Fruit fly (Drosophila melanogaster) whole organism, adult: ENCODE measurements around the gene Or94a.

ENCODE experiments used
- CG11617 ChIP-seq: fragments of 200-800 bp; sonication (Bioruptor generic); optimal IDR thresholded peaks from 2 replicates; lab custom pipeline; 2017; ENCODE audit warnings: mild to moderate bottlenecking, missing biosample characterization, missing genetic modification reagents, missing genetic modification characterization
- CG12768 ChIP-seq: fragments of 200-800 bp; sonication (Bioruptor generic); optimal IDR thresholded peaks from 2 replicates; lab custom pipeline; 2017; ENCODE audit warnings: missing biosample characterization, missing genetic modification characterization, mild to moderate bottlenecking, moderate library complexity, missing genetic modification reagents
- CG14711 ChIP-seq: fragments of 200-800 bp; sonication (Bioruptor generic); optimal IDR thresholded peaks from 2 replicates; lab custom pipeline; 2018; ENCODE audit warnings: missing biosample characterization, mild to moderate bottlenecking, missing genetic modification characterization, moderate library complexity
- CG1620 ChIP-seq: fragments of 200-800 bp; sonication (Bioruptor generic); optimal IDR thresholded peaks from 2 replicates; lab custom pipeline; 2016; ENCODE audit warnings: missing biosample characterization, missing genetic modification characterization
- CG33017 ChIP-seq: fragments of 200-800 bp; sonication (Bioruptor generic); optimal IDR thresholded peaks from 2 replicates; lab custom pipeline; 2018; ENCODE audit warnings: missing biosample characterization, mild to moderate bottlenecking, missing genetic modification characterization, moderate library complexity
- CG5204 ChIP-seq: fragments of 200-800 bp; sonication (Bioruptor generic); optimal IDR thresholded peaks from 2 replicates; lab custom pipeline; 2016; ENCODE audit warnings: missing biosample characterization, missing genetic modification characterization
- CG7045 ChIP-seq: fragments of 200-800 bp; sonication (Bioruptor generic); optimal IDR thresholded peaks from 2 replicates; lab custom pipeline; 2017; ENCODE audit warnings: missing biosample characterization, mild to moderate bottlenecking, missing genetic modification characterization
- CG7101 ChIP-seq: fragments of 200-800 bp; sonication (Bioruptor generic); optimal IDR thresholded peaks from 2 replicates; lab custom pipeline; 2018; ENCODE audit warnings: missing biosample characterization, mild to moderate bottlenecking, missing genetic modification characterization, moderate library complexity
- Clk ChIP-seq: fragments of 200-800 bp; sonication (Bioruptor generic); optimal IDR thresholded peaks from 2 replicates; lab custom pipeline; 2017; ENCODE audit warnings: missing biosample characterization, missing genetic modification characterization
- Crg-1 ChIP-seq: fragments of 200-800 bp; sonication (Bioruptor generic); optimal IDR thresholded peaks from 2 replicates; lab custom pipeline; 2016; ENCODE audit warnings: missing biosample characterization, missing genetic modification characterization
- Hr96 ChIP-seq: fragments of 200-800 bp; sonication (Bioruptor generic); optimal IDR thresholded peaks from 2 replicates; lab custom pipeline; 2016; ENCODE audit warnings: missing biosample characterization, missing genetic modification characterization
- Mnt ChIP-seq: fragments of 200-800 bp; sonication (Bioruptor generic); optimal IDR thresholded peaks from 2 replicates; lab custom pipeline; 2016; ENCODE audit warnings: missing biosample characterization, mild to moderate bottlenecking, missing genetic modification characterization
- bab1 ChIP-seq: fragments of 200-800 bp; sonication (Bioruptor generic); optimal IDR thresholded peaks from 3 replicates; lab custom pipeline; 2019; ENCODE audit warnings: missing biosample characterization, mild to moderate bottlenecking, missing genetic modification characterization, moderate library complexity
- cic ChIP-seq: fragments of 200-800 bp; sonication (Bioruptor generic); optimal IDR thresholded peaks from 2 replicates; lab custom pipeline; 2017; ENCODE audit warnings: missing biosample characterization, mild to moderate bottlenecking, missing genetic modification characterization, moderate library complexity
- cnc ChIP-seq, 2 experiments: fragments of >200 bp; optimal IDR thresholded peaks; 2 replicates each; lab custom pipeline; 2017
- kay ChIP-seq: fragments of 200-800 bp; sonication (Bioruptor generic); peaks from one replicate; lab custom pipeline; 2016; ENCODE audit warnings: missing biosample characterization, missing genetic modification characterization, borderline replicate concordance
- ovo ChIP-seq: fragments of 200-800 bp; sonication (Bioruptor generic); optimal IDR thresholded peaks from 2 replicates; lab custom pipeline; 2016; ENCODE audit warnings: missing biosample characterization, missing genetic modification characterization
- pad ChIP-seq: fragments of 200-800 bp; sonication (Bioruptor generic); optimal IDR thresholded peaks from 3 replicates; lab custom pipeline; 2017; ENCODE audit warnings: missing biosample characterization, missing genetic modification characterization, mild to moderate bottlenecking, moderate library complexity, missing genetic modification reagents
- tj ChIP-seq: fragments of 200-800 bp; sonication (Bioruptor generic); optimal IDR thresholded peaks from 3 replicates; lab custom pipeline; 2017; ENCODE audit warnings: missing biosample characterization, mild to moderate bottlenecking, missing genetic modification characterization, moderate library complexity
- toe ChIP-seq: fragments of 200-800 bp; sonication (Bioruptor generic); optimal IDR thresholded peaks from 2 replicates; lab custom pipeline; 2016; ENCODE audit warnings: missing biosample characterization, missing genetic modification characterization

Or94a gene

dm6 chr3R:23004161-23004560 is 17.1 kb downstream of the Or94a start:
- TF ChIP-seq bab1 (GFP tag; lab: Kevin White, UChicago): peak; percentile 60
- no peak for TF ChIP-seq CG5204
- no peak for TF ChIP-seq Crg-1 (GFP tag; lab: Kevin White, UChicago)
- TF ChIP-seq CG7101 (tag; lab: Kevin White, UChicago): no peak

dm6 chr3R:23009480-23010115 is 22.5 kb downstream of the Or94a start:
- TF ChIP-seq bab1 (GFP tag; lab: Kevin White, UChicago) (no peak), Hr96 (GFP tag; lab: Kevin White, UChicago) (no peak), tj (no peak), ovo (GFP tag; lab: Kevin White, UChicago) (no peak), cic (GFP tag; lab: Kevin White, UChicago) (no peak), CG33017 (tag; lab: Kevin White, UChicago) (no peak), Crg-1 (GFP tag; lab: Kevin White, UChicago) (no peak), pad (GFP tag; lab: Kevin White, UChicago) (no peak), toe (GFP tag; lab: Kevin White, UChicago) (no peak), cnc (optimal IDR thresholded peaks at IDR 0.05; lab: Kevin White, UChicago) (no peak), CG7045 (no peak), kay (no peak), CG14711 (tag; lab: Kevin White, UChicago) (no peak), CG7101 (tag; lab: Kevin White, UChicago) (no peak), Mnt (GFP tag; lab: Kevin White, UChicago) (no peak), CG1620 (no peak)

dm6 chr3R:23010406-23010805 is 23.3 kb downstream of the Or94a start, which contains the start of gene CG34375:
Gene CG34375, minus strand, starts transcription at chr3R:23010562.
- TF ChIP-seq cic (GFP tag; lab: Kevin White, UChicago) (no peak), Crg-1 (GFP tag; lab: Kevin White, UChicago) (no peak), CG1620 (no peak), CG5204 (no peak), toe (GFP tag; lab: Kevin White, UChicago) (no peak), bab1 (GFP tag; lab: Kevin White, UChicago) (no peak)

- TF ChIP-seq CG1620 (no peak), cnc (optimal IDR thresholded peaks at IDR 0.05; lab: Kevin White, UChicago) (no peak), ovo (GFP tag; lab: Kevin White, UChicago) (no peak), CG33017 (tag; lab: Kevin White, UChicago) (no peak), bab1 (GFP tag; lab: Kevin White, UChicago) (no peak), Mnt (GFP tag; lab: Kevin White, UChicago) (no peak), Crg-1 (GFP tag; lab: Kevin White, UChicago) (no peak), CG11617 (no peak), tj (no peak), pad (GFP tag; lab: Kevin White, UChicago) (no peak), Hr96 (GFP tag; lab: Kevin White, UChicago) (no peak), CG7045 (no peak), kay (no peak), CG12768 (GFP tag; lab: Kevin White, UChicago) (no peak), Clk (GFP tag; lab: Kevin White, UChicago) (no peak), CG7101 (tag; lab: Kevin White, UChicago) (no peak), toe (GFP tag; lab: Kevin White, UChicago) (no peak), CG5204 (no peak), CG14711 (tag; lab: Kevin White, UChicago) (no peak), cic (GFP tag; lab: Kevin White, UChicago) (no peak)
Measured at dm6 chr3R:23012017-23012416, 24.9 kb downstream of the Or94a start, which contains the start of gene CG6688. Gene CG6688, plus strand, starts transcription at chr3R:23012412.

- no peak for TF ChIP-seq tj
- TF ChIP-seq cnc (optimal IDR thresholded peaks at IDR 0.05; lab: Kevin White, UChicago): no peak
- peak; percentile 35 for TF ChIP-seq kay
- TF ChIP-seq Mnt (GFP tag; lab: Kevin White, UChicago): no peak
- peak; percentile 0 for TF ChIP-seq CG5204
- no peak for TF ChIP-seq bab1 (GFP tag; lab: Kevin White, UChicago)
- no peak for TF ChIP-seq CG1620
- peak; percentile 39 for TF ChIP-seq CG11617
- peak; percentile 68 for TF ChIP-seq cic (GFP tag; lab: Kevin White, UChicago)
- TF ChIP-seq Hr96 (GFP tag; lab: Kevin White, UChicago): no peak
- TF ChIP-seq CG7101 (tag; lab: Kevin White, UChicago): peak; percentile 53
- no peak for TF ChIP-seq Clk (GFP tag; lab: Kevin White, UChicago)
- peak; percentile 17 for TF ChIP-seq Crg-1 (GFP tag; lab: Kevin White, UChicago)
- TF ChIP-seq ovo (GFP tag; lab: Kevin White, UChicago): peak; percentile 6
- TF ChIP-seq CG33017 (tag; lab: Kevin White, UChicago): peak; percentile 67
- peak; percentile 10 for TF ChIP-seq CG12768 (GFP tag; lab: Kevin White, UChicago)
- TF ChIP-seq pad (GFP tag; lab: Kevin White, UChicago): no peak
- no peak for TF ChIP-seq toe (GFP tag; lab: Kevin White, UChicago)
- peak; percentile 18 for TF ChIP-seq CG14711 (tag; lab: Kevin White, UChicago)
- peak; percentile 35 for TF ChIP-seq CG7045
Measured at dm6 chr3R:23013482-23013881, 26.4 kb downstream of the Or94a start.
